Worm (Caenorhabditis elegans): ENCODE results near the gene C07G1.7.

ce11 chrIV:8236502-8236901, 24.9 kb upstream of the C07G1.7 start, which contains the start of gene nhr-66:
- TF ChIP-seq mab-5 (tag; optimal IDR thresholded peaks at IDR 0.05), result no peak
- no peak for TF ChIP-seq mep-1 (tag; optimal IDR thresholded peaks at IDR 0.05)
- TF ChIP-seq unc-120 (tag; optimal IDR thresholded peaks at IDR 0.05; ENCODE audit: poor library complexity, severe bottlenecking), result no peak
- no peak for TF ChIP-seq snpc-4 (tag; optimal IDR thresholded peaks at IDR 0.05)
- TF ChIP-seq lsy-2 (tag; optimal IDR thresholded peaks at IDR 0.05), result no peak
- no peak for TF ChIP-seq pha-4 (tag; optimal IDR thresholded peaks at IDR 0.05)
- TF ChIP-seq nhr-28 (tag; optimal IDR thresholded peaks at IDR 0.05), result no peak
- TF ChIP-seq flh-1 (GFP tag; optimal IDR thresholded peaks at IDR 0.05), result no peak
- TF ChIP-seq nhr-237 (tag; optimal IDR thresholded peaks at IDR 0.05), result no peak

Measured in whole organism, mixed stage, embryonic.